Worm (Caenorhabditis elegans) whole organism, L2 larva: ENCODE measurements around the gene mrpl-45.

Source experiments
- R02D3.7 ChIP-seq: fragments of 150-350 bp; optimal IDR thresholded peaks from 2 replicates; lab custom pipeline; 2014; ENCODE audit warnings: missing biosample characterization, missing genetic modification characterization
- Y55F3AM.14 ChIP-seq: fragments of 200-800 bp; sonication (Bioruptor generic); optimal IDR thresholded peaks from 2 replicates; lab custom pipeline; 2018; ENCODE audit warnings: mild to moderate bottlenecking, missing genetic modification characterization, missing compliant biosample characterization
- blmp-1 ChIP-seq: sonication (generic microtip); optimal IDR thresholded peaks from 2 replicates; lab custom pipeline; 2017; ENCODE audit warnings: missing genetic modification characterization, mild to moderate bottlenecking, missing compliant biosample characterization, antibody characterized with exemption, moderate library complexity; ENCODE audit not compliant: insufficient read depth
- ceh-16 ChIP-seq: fragments of 150-350 bp; optimal IDR thresholded peaks from 2 replicates; lab custom pipeline; 2014; ENCODE audit warnings: missing biosample characterization, missing genetic modification characterization
- ceh-82 ChIP-seq: fragments of 150-350 bp; optimal IDR thresholded peaks from 2 replicates; lab custom pipeline; 2014; ENCODE audit warnings: missing biosample characterization, missing genetic modification characterization
- fos-1 ChIP-seq: fragments of 150-350 bp; optimal IDR thresholded peaks from 2 replicates; lab custom pipeline; 2014; ENCODE audit warnings: missing biosample characterization, missing genetic modification characterization
- lsy-2 ChIP-seq, 2 experiments: fragments of 150-350 bp in 1 of 2; sonication (generic microtip) in 1 of 2; optimal IDR thresholded peaks; 2 replicates each; lab custom pipeline; 2014 to 2017; ENCODE audit warnings: missing biosample characterization in 2 of 2, missing genetic modification characterization in 2 of 2
- nhr-11 ChIP-seq: fragments of 150-350 bp; optimal IDR thresholded peaks from 2 replicates; lab custom pipeline; 2014; ENCODE audit warnings: missing biosample characterization, missing genetic modification characterization
- nhr-6 ChIP-seq: fragments of 150-350 bp; optimal IDR thresholded peaks from 2 replicates; lab custom pipeline; 2014; ENCODE audit warnings: missing biosample characterization, missing genetic modification characterization
- skn-1 ChIP-seq: sonication (generic microtip); optimal IDR thresholded peaks from 2 replicates; lab custom pipeline; 2017; ENCODE audit warnings: missing biosample characterization, missing genetic modification characterization
- unc-62 ChIP-seq: fragments of 150-350 bp; optimal IDR thresholded peaks from 2 replicates; lab custom pipeline; 2014; ENCODE audit warnings: missing biosample characterization, missing genetic modification reagents, missing genetic modification characterization

DNA sequence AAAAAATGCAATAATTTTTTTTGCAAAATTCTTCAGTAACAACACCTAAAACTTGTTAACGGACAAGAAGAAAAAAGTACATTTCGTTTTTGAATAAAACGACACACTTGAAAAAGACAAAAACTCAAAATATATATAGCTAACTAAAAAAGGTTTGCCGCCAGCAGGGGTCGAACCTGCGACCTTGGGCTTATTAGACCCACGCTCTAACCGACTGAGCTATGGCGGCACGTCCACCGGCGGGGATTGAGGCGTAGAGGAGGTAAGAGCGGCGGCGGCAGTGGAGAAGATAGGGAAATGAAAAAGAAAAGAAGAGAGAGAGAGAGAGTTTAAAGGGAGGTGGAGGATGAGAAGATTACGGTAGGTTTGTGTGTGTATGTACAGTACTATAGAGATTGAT, 16.4 kb upstream of the mrpl-45 start:
- no peak for TF ChIP-seq fos-1 (tag; lab: Kevin White, UChicago)
- no peak for TF ChIP-seq skn-1
- TF ChIP-seq blmp-1 (tag; lab: Kevin White, UChicago): no peak
- TF ChIP-seq nhr-6 (tag; lab: Kevin White, UChicago): no peak
- no peak for TF ChIP-seq ceh-82 (tag; lab: Kevin White, UChicago)
- no peak for TF ChIP-seq ceh-16
- TF ChIP-seq nhr-11 (tag; lab: Kevin White, UChicago): no peak
- TF ChIP-seq lsy-2 (tag; optimal IDR thresholded peaks at IDR 0.05; lab: Kevin White, UChicago): peak in 1 of 2 experiments; percentile 15
- TF ChIP-seq unc-62: no peak
- TF ChIP-seq R02D3.7 (tag; lab: Kevin White, UChicago): no peak
- no peak for TF ChIP-seq Y55F3AM.14 (GFP tag; lab: Kevin White, UChicago)
